Worm (Caenorhabditis elegans): ENCODE measurements around the gene plx-1.

plx-1 gene

ce11 chrIV:959221-959620, at the start of gene plx-1:
plx-1 (plus strand) TSS chrIV:959521.
- TF ChIP-seq nhr-76 (tag; optimal IDR thresholded peaks at IDR 0.05) (no peak), tbx-8 (GFP tag; optimal IDR thresholded peaks at IDR 0.05) (no peak), flh-1 (GFP tag; optimal IDR thresholded peaks at IDR 0.05) (no peak), ztf-11 (tag; optimal IDR thresholded peaks at IDR 0.05) (no peak), ham-2 (GFP tag; optimal IDR thresholded peaks at IDR 0.05) (no peak), pha-4 (tag; optimal IDR thresholded peaks at IDR 0.05) (no peak), M03D4.4 (tag; optimal IDR thresholded peaks at IDR 0.05) (no peak), ceh-43 (GFP tag; optimal IDR thresholded peaks at IDR 0.05) (no peak), elt-1 (tag; optimal IDR thresholded peaks at IDR 0.05; ENCODE audit: borderline replicate concordance, insufficient read depth) (no peak)

DNA sequence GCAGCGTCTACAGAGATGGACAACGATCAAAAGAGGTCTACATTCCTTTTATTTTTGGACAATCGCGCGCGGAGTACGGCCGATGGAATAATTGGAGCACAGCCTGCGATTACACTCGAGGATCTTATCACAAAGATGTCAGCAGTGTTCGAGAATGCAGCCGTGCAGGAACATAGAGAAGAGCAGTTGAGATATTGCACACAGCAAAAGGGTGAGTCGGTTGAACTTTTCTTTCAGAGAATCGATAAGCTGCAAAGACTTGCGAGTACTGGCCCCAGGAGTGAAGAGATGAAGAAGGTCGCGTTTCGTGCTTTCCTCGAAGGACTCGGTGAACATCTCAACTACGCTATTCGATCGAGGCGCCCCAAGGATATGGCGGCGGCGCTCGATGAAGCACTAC, 44.5 kb upstream of the plx-1 start:
- TF ChIP-seq nhr-237 (tag; optimal IDR thresholded peaks at IDR 0.05), result no peak
- TF ChIP-seq flh-1 (GFP tag; optimal IDR thresholded peaks at IDR 0.05), result no peak
- TF ChIP-seq unc-39 (tag; optimal IDR thresholded peaks at IDR 0.05), result no peak
- TF ChIP-seq nhr-12 (tag; optimal IDR thresholded peaks at IDR 0.05), result no peak
- TF ChIP-seq lin-13 (tag; optimal IDR thresholded peaks at IDR 0.05), result no peak
- TF ChIP-seq mep-1 (tag; optimal IDR thresholded peaks at IDR 0.05), result no peak
- no peak for TF ChIP-seq ces-1 (GFP tag; optimal IDR thresholded peaks at IDR 0.05)
- no peak for TF ChIP-seq mls-2 (tag; optimal IDR thresholded peaks at IDR 0.05)
- TF ChIP-seq nhr-2 (tag; optimal IDR thresholded peaks at IDR 0.05), result no peak
- TF ChIP-seq ham-2 (GFP tag; optimal IDR thresholded peaks at IDR 0.05), result no peak
- TF ChIP-seq nhr-28 (tag; optimal IDR thresholded peaks at IDR 0.05), result no peak

DNA sequence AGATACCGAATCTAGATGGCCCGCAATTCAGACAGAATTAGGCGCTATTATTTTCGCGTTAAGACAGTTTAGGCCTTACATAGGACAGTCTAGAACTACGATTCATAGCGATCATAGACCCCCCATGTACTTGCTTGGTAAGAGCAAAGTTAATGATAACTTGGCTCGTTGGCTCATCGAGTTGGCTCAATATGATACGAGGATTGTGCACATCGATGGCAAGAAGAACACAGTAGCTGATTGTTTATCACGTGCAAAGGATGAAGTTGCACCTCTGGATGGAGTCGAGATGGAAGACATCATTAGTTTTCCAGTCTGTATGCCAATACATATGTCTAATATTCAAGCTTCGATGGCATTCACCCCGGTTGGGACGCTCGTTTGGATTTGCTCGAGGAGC, 41.7 kb upstream of the plx-1 start:
- no peak for TF ChIP-seq elt-3 (tag; optimal IDR thresholded peaks at IDR 0.05)
- TF ChIP-seq drap-1 (GFP tag; optimal IDR thresholded peaks at IDR 0.05), result no peak
- no peak for TF ChIP-seq flh-1 (GFP tag; optimal IDR thresholded peaks at IDR 0.05)

DNA sequence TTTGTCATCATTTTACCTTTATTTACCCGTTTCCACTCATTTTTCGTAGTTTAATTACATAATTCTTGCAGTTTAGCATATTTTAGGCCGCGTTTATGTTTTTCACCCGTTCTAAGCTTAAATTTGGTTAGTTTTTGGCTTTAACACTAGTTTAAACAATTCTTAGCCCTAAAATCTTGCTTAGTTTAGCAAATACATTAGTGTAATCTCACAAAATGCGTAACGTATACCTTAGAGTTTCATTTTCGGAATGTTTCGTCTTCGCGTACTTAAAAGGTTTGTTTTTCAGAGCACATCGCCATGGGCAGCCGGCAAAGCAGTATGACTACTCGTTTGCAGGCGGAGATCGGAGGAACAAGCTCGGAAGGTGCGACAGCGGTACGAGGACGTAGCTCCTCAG, 39.6 kb upstream of the plx-1 start, which contains the start of gene F58H7.5:
TSS of gene F58H7.5 (plus strand) at position 301 of the 400 bp plus-strand sequence.
- TF ChIP-seq cnd-1 (tag; optimal IDR thresholded peaks at IDR 0.05) (no peak), pha-4 (tag; optimal IDR thresholded peaks at IDR 0.05) (no peak), nhr-76 (tag; optimal IDR thresholded peaks at IDR 0.05) (no peak), ztf-11 (tag; optimal IDR thresholded peaks at IDR 0.05) (no peak), unc-39 (tag; optimal IDR thresholded peaks at IDR 0.05) (no peak), mab-5 (tag; optimal IDR thresholded peaks at IDR 0.05) (no peak), elt-3 (tag; optimal IDR thresholded peaks at IDR 0.05) (no peak), ceh-83 (GFP tag; optimal IDR thresholded peaks at IDR 0.05) (no peak), mls-2 (tag; optimal IDR thresholded peaks at IDR 0.05) (no peak), nhr-12 (tag; optimal IDR thresholded peaks at IDR 0.05) (no peak), zip-8 (tag; optimal IDR thresholded peaks at IDR 0.05) (no peak), mep-1 (tag; optimal IDR thresholded peaks at IDR 0.05) (no peak), flh-1 (GFP tag; optimal IDR thresholded peaks at IDR 0.05) (no peak), sptf-1 (tag; optimal IDR thresholded peaks at IDR 0.05) (no peak)

DNA sequence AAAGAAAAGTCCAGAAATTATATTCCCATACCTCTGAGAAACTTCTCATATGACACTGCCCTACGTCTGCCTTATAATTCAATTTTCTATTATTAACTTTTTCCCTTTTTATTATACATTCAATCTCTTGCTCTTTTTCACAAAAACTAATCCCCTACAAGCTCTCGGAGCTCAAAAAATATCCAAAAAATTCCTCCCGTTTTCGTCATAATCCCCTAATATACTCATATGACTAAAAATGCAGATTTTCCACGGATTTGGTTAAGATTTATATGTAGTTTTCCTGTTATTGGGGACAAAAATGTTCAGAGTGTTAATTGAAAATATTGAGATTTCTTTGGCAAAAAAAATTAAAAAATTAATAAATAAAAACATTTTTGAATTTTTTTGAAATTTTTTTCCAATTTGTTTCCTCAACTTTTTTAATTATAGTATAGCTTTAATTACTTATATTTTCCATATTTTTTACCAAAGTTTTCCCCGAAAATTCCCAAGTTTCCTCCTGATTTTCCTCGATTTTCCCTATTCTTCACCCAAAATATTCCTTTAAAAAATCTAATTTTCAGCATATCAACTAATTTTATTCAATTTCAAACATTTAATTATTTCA, 34.9 kb upstream of the plx-1 start, which contains the start of gene lgc-30:
TSS of gene lgc-30 (plus strand) at position 560 of the 610 bp plus-strand sequence.
- TF ChIP-seq pha-4 (tag; optimal IDR thresholded peaks at IDR 0.05) (no peak), lsy-2 (tag; optimal IDR thresholded peaks at IDR 0.05) (no peak), mep-1 (tag; optimal IDR thresholded peaks at IDR 0.05) (no peak), nhr-76 (tag; optimal IDR thresholded peaks at IDR 0.05) (no peak), sem-2 (GFP tag; optimal IDR thresholded peaks at IDR 0.05) (no peak), unc-120 (tag; optimal IDR thresholded peaks at IDR 0.05; ENCODE audit: poor library complexity, severe bottlenecking) (no peak), ham-2 (GFP tag; optimal IDR thresholded peaks at IDR 0.05) (no peak), cnd-1 (tag; optimal IDR thresholded peaks at IDR 0.05) (no peak), ceh-43 (GFP tag; optimal IDR thresholded peaks at IDR 0.05) (no peak), tbx-8 (GFP tag; optimal IDR thresholded peaks at IDR 0.05) (no peak), nhr-12 (tag; optimal IDR thresholded peaks at IDR 0.05) (no peak), flh-1 (GFP tag; optimal IDR thresholded peaks at IDR 0.05) (no peak), nhr-237 (tag; optimal IDR thresholded peaks at IDR 0.05) (no peak), zip-8 (tag; optimal IDR thresholded peaks at IDR 0.05) (no peak)

ce11 chrIV:927510-927909, 31.8 kb upstream of the plx-1 start:
- TF ChIP-seq ztf-11 (tag; optimal IDR thresholded peaks at IDR 0.05) (no peak), ces-1 (GFP tag; optimal IDR thresholded peaks at IDR 0.05) (peak; percentile 77)

Measured in whole organism, mixed stage, embryonic.